Fruit fly (Drosophila melanogaster) ovary, adult (tissue): ENCODE results near the gene CG7352.
A peak's percentile ranks its signal among the peaks of the same experiment; 100 is the strongest.

Experiments used
- CG17801 ChIP-seq: fragments of 200-800 bp; optimal IDR thresholded peaks from 2 replicates; lab custom pipeline; 2019; ENCODE audit warnings: missing biosample characterization, mild to moderate bottlenecking, missing genetic modification characterization, moderate library complexity; ENCODE audit not compliant: partially characterized antibody

CG7352 gene

DNA sequence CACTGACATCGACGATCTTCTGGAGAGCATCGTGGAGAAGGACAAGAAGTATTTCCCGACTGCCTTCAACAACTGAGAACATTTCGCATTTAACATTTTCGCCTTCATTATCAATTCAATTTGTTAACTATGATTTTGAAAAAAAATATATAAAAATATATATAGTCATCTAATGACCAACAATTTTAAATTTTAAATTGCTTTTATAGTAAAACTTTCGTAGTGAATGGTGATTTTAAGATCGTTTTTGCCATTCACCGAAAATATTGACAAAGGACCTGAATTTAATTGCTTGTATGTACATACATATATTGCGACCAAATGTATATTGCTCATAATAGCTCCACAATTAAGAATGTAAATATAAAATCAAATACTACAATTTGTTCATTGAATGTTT lies at the start of gene CG7352:
Gene CG7352 (plus strand): TSS at position 301 of the 400 bp plus-strand sequence.
- TF ChIP-seq CG17801 (GFP tag; lab: Kevin White, UChicago), result no peak

DNA sequence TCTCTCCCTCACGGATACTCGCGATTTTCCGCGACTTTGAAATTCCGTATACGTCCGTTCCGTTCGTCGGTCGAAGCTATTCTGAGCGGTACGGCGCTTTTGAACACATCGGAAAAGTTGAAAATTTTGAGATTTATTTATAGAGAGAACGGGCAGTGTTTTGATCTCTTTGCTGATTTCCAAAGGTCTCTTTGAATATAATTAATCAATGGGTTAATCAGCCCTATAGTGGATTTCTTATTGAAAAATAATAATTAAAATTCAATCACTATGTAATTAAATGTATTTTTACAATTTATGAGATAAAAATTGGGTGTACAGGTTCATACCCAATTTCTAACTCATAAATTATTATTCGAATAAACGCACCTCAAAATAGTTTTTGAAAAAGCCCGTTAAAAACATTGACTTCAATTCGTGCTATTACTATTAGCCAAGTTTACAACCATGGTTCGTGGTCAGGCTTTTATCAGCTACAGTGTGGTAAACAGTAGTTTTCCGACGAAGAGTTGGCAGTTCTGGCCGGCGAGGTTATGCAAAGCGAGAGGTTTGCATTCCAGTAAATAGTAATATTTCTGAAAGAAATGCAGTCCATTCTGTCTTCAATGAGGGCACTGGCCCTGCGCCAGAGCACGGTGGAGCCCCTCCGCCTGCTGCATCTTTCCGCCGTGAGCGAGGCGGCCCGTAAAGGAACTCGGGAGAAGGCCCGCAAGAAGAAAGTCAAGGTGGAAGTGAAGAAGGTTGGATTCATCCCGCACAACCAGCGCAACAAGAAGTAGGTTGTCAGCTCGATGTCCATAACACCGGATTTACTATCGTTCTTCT lies 46.2 kb upstream of the CG7352 start, which contains the start of the genes CG9626 and mRpL1:
Gene CG9626 (minus strand): TSS at position 51 of the 825 bp plus-strand sequence.
Gene mRpL1 (plus strand): TSS at position 513 of the 825 bp plus-strand sequence.
- TF ChIP-seq CG17801 (GFP tag; lab: Kevin White, UChicago), result no peak

DNA sequence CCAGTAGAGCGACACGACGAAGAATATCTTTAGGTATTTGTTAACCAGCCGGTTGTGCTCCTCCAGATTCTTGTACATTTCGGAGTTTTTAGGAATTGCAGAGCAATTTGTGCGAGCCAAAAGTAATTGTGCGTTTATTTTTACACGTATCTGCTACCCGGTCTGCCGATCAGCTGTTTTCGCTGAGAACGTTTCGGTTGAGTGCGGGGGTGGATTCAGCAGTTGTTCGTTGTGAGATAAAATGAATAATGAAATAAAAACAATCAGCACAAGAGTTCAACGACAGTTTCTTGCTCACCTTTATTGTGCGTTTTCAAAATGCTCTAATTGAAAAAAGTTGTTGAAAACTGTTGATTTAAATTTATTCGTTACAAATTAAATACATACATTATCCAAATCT lies 43.5 kb upstream of the CG7352 start, which contains the start of gene nac:
Gene nac (minus strand): TSS at position 176 of the 400 bp plus-strand sequence.
- TF ChIP-seq CG17801 (GFP tag; lab: Kevin White, UChicago), result no peak

DNA sequence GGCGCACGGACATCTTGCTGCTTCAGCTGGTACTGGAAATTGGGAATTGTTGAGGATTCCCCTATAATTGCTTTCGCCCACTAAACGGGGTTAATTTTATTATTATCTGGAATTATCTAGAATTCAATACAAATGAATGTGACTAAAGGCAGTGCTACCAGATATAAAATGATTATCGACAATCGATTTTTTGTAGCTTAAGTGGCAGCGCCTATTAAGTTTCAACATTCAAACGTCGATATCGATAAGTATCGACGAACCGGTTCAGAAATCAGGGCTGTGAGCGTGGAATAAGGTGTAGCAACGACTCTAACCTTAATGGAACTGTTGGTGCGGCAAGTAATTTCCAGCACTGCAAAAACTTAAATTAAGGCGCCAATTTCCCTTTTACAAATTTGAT lies 42.3 kb upstream of the CG7352 start, which contains the start of gene Sgt1:
Gene Sgt1 (minus strand): TSS at position 165 of the 400 bp plus-strand sequence.
- peak; percentile 37 for TF ChIP-seq CG17801 (GFP tag; lab: Kevin White, UChicago)

DNA sequence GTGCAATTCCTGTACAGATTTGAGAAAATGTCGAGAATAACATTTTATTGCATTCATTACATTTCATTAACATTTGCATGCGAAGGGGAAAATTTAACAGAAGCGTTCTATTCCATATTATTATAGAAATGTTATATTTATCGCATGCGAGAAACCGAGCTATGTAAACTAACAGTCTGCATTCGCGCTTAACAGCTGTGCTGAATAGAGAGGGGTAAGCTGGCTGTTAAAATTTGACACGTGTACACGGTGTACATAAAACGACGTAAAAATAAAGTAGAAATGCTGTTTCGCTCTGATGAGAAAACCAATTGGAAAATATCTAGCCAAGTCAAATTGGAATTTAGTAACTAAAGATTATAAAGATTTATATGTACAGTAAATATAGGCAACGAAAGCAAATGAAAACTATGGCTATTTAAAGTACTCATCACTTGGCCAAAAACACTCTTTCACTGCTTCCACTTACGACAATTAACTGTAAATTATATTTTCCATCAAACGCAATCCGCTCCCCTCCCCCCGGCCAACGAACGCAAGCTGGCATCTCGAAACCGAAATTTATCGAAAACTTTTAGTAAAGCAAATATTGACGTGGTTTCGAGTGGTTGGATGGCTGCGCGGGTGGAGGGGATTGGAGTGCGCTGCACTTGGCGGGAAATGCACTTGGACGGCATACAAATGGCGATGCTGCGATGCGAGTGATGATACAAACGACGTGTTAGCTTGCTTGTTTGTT lies 41.0 kb upstream of the CG7352 start:
- TF ChIP-seq CG17801 (GFP tag; lab: Kevin White, UChicago), result no peak

dm6 chr3R:8306927-8307261 lies 40.5 kb upstream of the CG7352 start:
- no peak for TF ChIP-seq CG17801 (GFP tag; lab: Kevin White, UChicago)

DNA sequence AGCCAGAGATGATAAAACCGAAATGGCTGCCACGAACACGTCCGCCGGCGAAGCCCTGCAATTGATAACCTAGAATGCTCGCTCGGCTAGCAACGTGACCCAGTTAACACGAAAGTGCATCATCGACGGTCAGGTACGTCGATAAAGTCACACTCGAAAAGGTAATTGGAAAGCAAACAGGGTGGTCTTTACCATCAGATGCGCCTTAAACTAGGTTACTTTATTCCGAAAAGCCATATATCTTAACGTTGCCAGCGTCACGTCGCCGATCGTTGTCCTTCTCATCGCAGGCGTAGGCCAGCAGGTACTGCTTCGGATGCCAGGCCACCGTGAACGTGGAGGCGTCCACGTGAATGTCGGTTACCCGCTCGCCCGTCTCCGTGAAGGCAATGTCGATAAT lies 40.1 kb upstream of the CG7352 start:
- TF ChIP-seq CG17801 (GFP tag; lab: Kevin White, UChicago), result no peak

dm6 chr3R:8308515-8308959 lies 38.8 kb upstream of the CG7352 start, which contains the start of gene tex:
Gene tex, minus strand, starts transcription at chr3R:8308645.
- TF ChIP-seq CG17801 (GFP tag; lab: Kevin White, UChicago), result no peak

- no peak for TF ChIP-seq CG17801 (GFP tag; lab: Kevin White, UChicago)
These were observed 36.7 kb upstream of the CG7352 start, which contains the start of gene CG11693 for dm6 chr3R:8310678-8311077. Gene CG11693, minus strand, starts transcription at chr3R:8310778.

DNA sequence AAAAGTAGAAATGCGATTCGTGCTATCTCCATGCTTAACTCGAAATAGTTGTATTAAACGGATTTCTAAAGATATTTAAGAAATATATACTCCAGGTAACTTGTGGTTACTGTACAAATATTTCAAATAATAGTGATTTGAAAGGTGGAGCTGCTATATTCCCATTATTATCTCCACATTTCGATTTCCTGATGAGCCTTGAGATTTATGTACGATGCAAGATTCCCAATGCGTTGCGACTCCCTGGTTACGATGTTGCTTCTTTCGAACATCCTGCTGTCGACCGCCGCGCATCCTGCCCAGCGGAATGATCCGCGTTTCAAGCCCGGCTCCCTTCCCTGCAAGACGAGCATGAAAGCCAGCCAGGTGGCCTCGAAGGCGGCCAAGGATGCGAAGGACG lies 35.3 kb upstream of the CG7352 start, which contains the start of the genes CG11694 and CG11698:
Gene CG11694 (minus strand): TSS at position 101 of the 400 bp plus-strand sequence.
Gene CG11698 (plus strand): TSS at position 152 of the 400 bp plus-strand sequence.
- no peak for TF ChIP-seq CG17801 (GFP tag; lab: Kevin White, UChicago)

- TF ChIP-seq CG17801 (GFP tag; lab: Kevin White, UChicago), result peak; percentile 58
These were observed 34.3 kb upstream of the CG7352 start, which contains the start of gene CG7483 for dm6 chr3R:8313038-8313437. Gene CG7483, plus strand, starts transcription at chr3R:8313208.

DNA sequence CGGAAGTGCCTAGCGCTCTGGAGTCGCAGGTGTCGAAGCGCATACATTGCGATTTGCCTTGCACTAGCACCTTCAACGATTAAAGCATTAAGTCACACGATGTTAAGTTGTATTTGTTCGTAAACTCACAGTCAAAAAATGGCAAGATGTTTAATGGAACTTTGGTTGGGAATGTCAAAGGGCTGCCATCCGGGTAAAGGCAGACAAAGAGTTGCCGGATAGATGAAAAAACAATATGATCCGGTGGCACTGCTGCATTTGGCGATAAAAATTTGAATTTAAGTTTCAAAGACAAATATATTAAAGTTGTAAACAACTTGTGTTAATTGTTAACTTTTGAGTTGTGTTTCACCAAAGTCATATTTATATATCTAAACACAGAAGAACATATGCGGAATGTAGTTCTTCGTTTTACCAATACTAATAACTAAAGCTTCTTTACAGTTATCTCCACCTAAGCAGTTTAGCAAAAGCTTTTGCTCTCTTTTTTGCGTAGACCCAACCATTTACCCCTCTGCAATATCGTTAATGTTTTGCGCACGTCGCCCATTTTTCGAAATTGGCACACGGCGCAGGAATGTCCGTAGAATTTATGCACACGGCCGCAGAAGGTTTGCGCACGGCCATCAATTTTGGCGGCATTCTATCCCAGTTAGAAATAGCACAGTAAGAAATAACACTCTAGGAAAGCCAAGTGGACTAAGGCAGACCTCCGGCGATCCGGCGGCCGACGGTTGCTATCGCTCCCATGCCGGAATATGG lies 30.9 kb upstream of the CG7352 start, which contains the start of gene Coq2:
Gene Coq2 (minus strand): TSS at position 200 of the 762 bp plus-strand sequence.
- no peak for TF ChIP-seq CG17801 (GFP tag; lab: Kevin White, UChicago)

dm6 chr3R:8317215-8317614 lies 30.2 kb upstream of the CG7352 start, which contains the start of gene Ctr1B:
Gene Ctr1B, plus strand, starts transcription at chr3R:8317612.
- no peak for TF ChIP-seq CG17801 (GFP tag; lab: Kevin White, UChicago)
